Worm (Caenorhabditis elegans): ENCODE results near the gene C34H4.5.
A peak's percentile ranks its signal among the peaks of the same experiment; 100 is the strongest.

The C34H4.5 gene

ce11 chrIV:1550131-1550530 is at the start of gene C34H4.5:
Gene C34H4.5 (minus strand): TSS chrIV:1550231.
- TF ChIP-seq ceh-28 (tag; optimal IDR thresholded peaks at IDR 0.05) (no peak), egl-5 (tag; optimal IDR thresholded peaks at IDR 0.05) (no peak), ceh-9 (tag; optimal IDR thresholded peaks at IDR 0.05) (no peak), hmg-11 (tag; optimal IDR thresholded peaks at IDR 0.05) (no peak), lin-39 (tag; optimal IDR thresholded peaks at IDR 0.05) (no peak), snpc-4 (tag; optimal IDR thresholded peaks at IDR 0.05) (no peak), elt-1 (tag; optimal IDR thresholded peaks at IDR 0.05) (no peak), fkh-2 (tag; optimal IDR thresholded peaks at IDR 0.05) (no peak), nhr-23 (tag; optimal IDR thresholded peaks at IDR 0.05) (no peak), ztf-11 (tag; optimal IDR thresholded peaks at IDR 0.05) (no peak), nhr-28 (tag; optimal IDR thresholded peaks at IDR 0.05) (no peak), skn-1 (tag; optimal IDR thresholded peaks at IDR 0.05) (no peak), elt-3 (tag; optimal IDR thresholded peaks at IDR 0.05) (no peak), nhr-12 (tag; optimal IDR thresholded peaks at IDR 0.05) (no peak), ZK546.5 (tag; optimal IDR thresholded peaks at IDR 0.05) (no peak), elt-2 (tag; optimal IDR thresholded peaks at IDR 0.05) (no peak), ceh-16 (tag; optimal IDR thresholded peaks at IDR 0.05) (no peak), sea-2 (GFP tag; optimal IDR thresholded peaks at IDR 0.05) (no peak), ztf-4 (tag; optimal IDR thresholded peaks at IDR 0.05) (no peak)

ce11 chrIV:1597018-1597417 is 47.0 kb upstream of the C34H4.5 start, which contains the start of gene ced-2:
Gene ced-2 (plus strand): TSS chrIV:1597318.
- TF ChIP-seq lsy-12 (tag; optimal IDR thresholded peaks at IDR 0.05), result no peak
- no peak for TF ChIP-seq snpc-4 (tag; optimal IDR thresholded peaks at IDR 0.05)
- no peak for TF ChIP-seq mdl-1 (tag; optimal IDR thresholded peaks at IDR 0.05)
- TF ChIP-seq nhr-76 (tag; optimal IDR thresholded peaks at IDR 0.05), result no peak
- TF ChIP-seq unc-39 (tag; optimal IDR thresholded peaks at IDR 0.05), result no peak
- no peak for TF ChIP-seq ceh-28 (tag; optimal IDR thresholded peaks at IDR 0.05)
- no peak for TF ChIP-seq ZK546.5 (tag; optimal IDR thresholded peaks at IDR 0.05)
- no peak for TF ChIP-seq fos-1 (tag; optimal IDR thresholded peaks at IDR 0.05)

DNA sequence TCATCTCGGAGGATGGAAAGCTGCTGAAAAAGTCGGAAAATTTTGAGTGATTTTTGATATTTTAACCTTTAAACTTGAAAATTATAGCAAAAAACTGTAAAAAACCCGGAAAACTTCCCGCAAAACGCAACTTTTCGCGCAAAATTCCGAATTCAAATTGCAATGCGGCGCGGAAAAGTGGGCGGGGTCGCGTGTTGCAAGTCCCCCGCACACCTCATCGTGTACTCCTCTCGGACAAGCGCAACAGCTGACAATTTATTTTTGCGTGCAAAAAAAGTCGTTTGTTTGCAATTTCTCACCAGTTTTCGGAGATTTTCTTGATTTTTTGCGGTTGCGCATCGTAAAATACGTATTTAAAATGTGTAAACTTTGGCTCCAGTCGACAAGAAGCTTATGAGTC is 45.8 kb upstream of the C34H4.5 start, which contains the start of gene npp-8:
TSS of gene npp-8 (minus strand) at position 23 of the 400 bp plus-strand sequence.
- peak; percentile 55 for TF ChIP-seq R02D3.7 (tag; optimal IDR thresholded peaks at IDR 0.05)
- no peak for TF ChIP-seq pqm-1 (tag; optimal IDR thresholded peaks at IDR 0.05)
- TF ChIP-seq nhr-237 (tag; optimal IDR thresholded peaks at IDR 0.05), result no peak
- no peak for TF ChIP-seq egl-5 (tag; optimal IDR thresholded peaks at IDR 0.05)
- peak; percentile 84 for TF ChIP-seq lin-15B (tag; optimal IDR thresholded peaks at IDR 0.05)
- no peak for TF ChIP-seq nhr-12 (tag; optimal IDR thresholded peaks at IDR 0.05)
- TF ChIP-seq fkh-2 (tag; optimal IDR thresholded peaks at IDR 0.05), result no peak
- TF ChIP-seq tbx-2 (tag; optimal IDR thresholded peaks at IDR 0.05), result peak; percentile 61
- TF ChIP-seq aly-2 (tag; optimal IDR thresholded peaks at IDR 0.05), result no peak
- no peak for TF ChIP-seq eor-1 (tag; optimal IDR thresholded peaks at IDR 0.05)
- TF ChIP-seq ceh-9 (tag; optimal IDR thresholded peaks at IDR 0.05), result no peak
- no peak for TF ChIP-seq ztf-4 (tag; optimal IDR thresholded peaks at IDR 0.05)
- peak; percentile 31 for TF ChIP-seq ceh-16 (tag; optimal IDR thresholded peaks at IDR 0.05)
- TF ChIP-seq ceh-28 (tag; optimal IDR thresholded peaks at IDR 0.05), result peak; percentile 67
- no peak for TF ChIP-seq fkh-10 (GFP tag; optimal IDR thresholded peaks at IDR 0.05)
- TF ChIP-seq nhr-77 (tag; optimal IDR thresholded peaks at IDR 0.05), result no peak
- TF ChIP-seq skn-1 (tag; optimal IDR thresholded peaks at IDR 0.05), result peak; percentile 73
- TF ChIP-seq unc-62 (GFP tag; optimal IDR thresholded peaks at IDR 0.05), result no peak
- peak; percentile 77 for TF ChIP-seq nhr-23 (tag; optimal IDR thresholded peaks at IDR 0.05)
- TF ChIP-seq elt-2 (tag; optimal IDR thresholded peaks at IDR 0.05), result peak; percentile 64
- no peak for TF ChIP-seq nhr-43 (tag; optimal IDR thresholded peaks at IDR 0.05; ENCODE audit: poor library complexity, severe bottlenecking)
- peak; percentile 84 for TF ChIP-seq pha-4 (tag; optimal IDR thresholded peaks at IDR 0.05)
- no peak for TF ChIP-seq nhr-28 (tag; optimal IDR thresholded peaks at IDR 0.05)
- peak; percentile 4 for TF ChIP-seq fos-1 (tag; optimal IDR thresholded peaks at IDR 0.05)
- TF ChIP-seq nhr-67 (tag; optimal IDR thresholded peaks at IDR 0.05), result no peak
- peak; percentile 93 for TF ChIP-seq hmg-11 (tag; optimal IDR thresholded peaks at IDR 0.05)
- peak; percentile 77 for TF ChIP-seq lin-39 (tag; optimal IDR thresholded peaks at IDR 0.05)
- TF ChIP-seq ama-1 (optimal IDR thresholded peaks at IDR 0.05), result peak; percentile 52
- TF ChIP-seq sea-2 (GFP tag; optimal IDR thresholded peaks at IDR 0.05), result no peak
- TF ChIP-seq elt-3 (tag; optimal IDR thresholded peaks at IDR 0.05), result no peak
- no peak for TF ChIP-seq mdl-1 (tag; optimal IDR thresholded peaks at IDR 0.05)
- TF ChIP-seq ceh-82 (tag; optimal IDR thresholded peaks at IDR 0.05), result peak; percentile 16
- no peak for TF ChIP-seq unc-39 (tag; optimal IDR thresholded peaks at IDR 0.05)
- TF ChIP-seq elt-1 (tag; optimal IDR thresholded peaks at IDR 0.05), result no peak
- TF ChIP-seq egl-27 (tag; optimal IDR thresholded peaks at IDR 0.05), result peak; percentile 6
- no peak for TF ChIP-seq ZK546.5 (tag; optimal IDR thresholded peaks at IDR 0.05)
- TF ChIP-seq mml-1 (tag; optimal IDR thresholded peaks at IDR 0.05), result no peak
- no peak for TF ChIP-seq zag-1 (tag; optimal IDR thresholded peaks at IDR 0.05)
- no peak for TF ChIP-seq nhr-11 (tag; optimal IDR thresholded peaks at IDR 0.05)
- no peak for TF ChIP-seq nhr-76 (tag; optimal IDR thresholded peaks at IDR 0.05)
- TF ChIP-seq ztf-11 (tag; optimal IDR thresholded peaks at IDR 0.05), result no peak
- peak; percentile 86 for TF ChIP-seq lsy-12 (tag; optimal IDR thresholded peaks at IDR 0.05)
- peak; percentile 61 for TF ChIP-seq snpc-4 (tag; optimal IDR thresholded peaks at IDR 0.05)
- TF ChIP-seq nfya-1 (tag; optimal IDR thresholded peaks at IDR 0.05; ENCODE audit: insufficient read depth), result peak; percentile 82
- TF ChIP-seq daf-12 (tag; optimal IDR thresholded peaks at IDR 0.05), result no peak
- peak; percentile 74 for TF ChIP-seq nhr-25 (tag; optimal IDR thresholded peaks at IDR 0.05)
